Worm (Caenorhabditis elegans): ENCODE measurements around the gene srw-36.

srw-36 gene

ce11 chrV:16675553-16675952 lies 7.4 kb upstream of the srw-36 start, which contains the start of gene srz-1:
Gene srz-1 (plus strand): TSS chrV:16675853.
- TF ChIP-seq tra-4 (tag; optimal IDR thresholded peaks at IDR 0.05) (no peak), ceh-36 (tag; optimal IDR thresholded peaks at IDR 0.05) (no peak), F13C5.2 (tag; optimal IDR thresholded peaks at IDR 0.05) (no peak), ets-7 (tag; optimal IDR thresholded peaks at IDR 0.05) (no peak), scrt-1 (GFP tag; IDR thresholded peaks at IDR 0.05) (no peak), pes-1 (GFP tag; IDR thresholded peaks at IDR 0.05) (no peak), ama-1 (optimal IDR thresholded peaks at IDR 0.05) (no peak), hmg-4 (GFP tag; optimal IDR thresholded peaks at IDR 0.05) (no peak), B0310.2 (tag; optimal IDR thresholded peaks at IDR 0.05) (no peak), hnd-1 (tag; optimal IDR thresholded peaks at IDR 0.05) (no peak), tbx-11 (GFP tag; IDR thresholded peaks at IDR 0.05) (no peak), flt-1 (GFP tag; IDR thresholded peaks at IDR 0.05) (no peak), tbx-37 (GFP tag; conservative IDR thresholded peaks at IDR 0.05) (no peak), sea-1 (GFP tag; conservative IDR thresholded peaks at IDR 0.05) (no peak), aly-1 (tag; optimal IDR thresholded peaks at IDR 0.05) (no peak)

- no peak for TF ChIP-seq tbx-37 (GFP tag; conservative IDR thresholded peaks at IDR 0.05)
These were observed 3.7 kb upstream of the srw-36 start, which contains the start of gene srz-103 for ce11 chrV:16679237-16679636. Gene srz-103 (minus strand): TSS chrV:16679337.

ce11 chrV:16679981-16680380 lies 3.0 kb upstream of the srw-36 start, which contains the start of gene srw-44:
Gene srw-44 (plus strand): TSS chrV:16680281.
- TF ChIP-seq ceh-36 (tag; optimal IDR thresholded peaks at IDR 0.05) (no peak), hnd-1 (tag; optimal IDR thresholded peaks at IDR 0.05) (no peak), hmg-4 (GFP tag; optimal IDR thresholded peaks at IDR 0.05) (no peak), ceh-13 (GFP tag; optimal IDR thresholded peaks at IDR 0.05) (no peak), tbx-37 (GFP tag; conservative IDR thresholded peaks at IDR 0.05) (no peak), scrt-1 (GFP tag; IDR thresholded peaks at IDR 0.05) (no peak), flt-1 (GFP tag; IDR thresholded peaks at IDR 0.05) (no peak), sea-1 (GFP tag; conservative IDR thresholded peaks at IDR 0.05) (no peak), hmbx-1 (tag; optimal IDR thresholded peaks at IDR 0.05) (no peak), B0310.2 (tag; optimal IDR thresholded peaks at IDR 0.05) (no peak), ets-7 (tag; optimal IDR thresholded peaks at IDR 0.05) (no peak), pes-1 (GFP tag; IDR thresholded peaks at IDR 0.05) (no peak), F13C5.2 (tag; optimal IDR thresholded peaks at IDR 0.05) (no peak), tra-4 (tag; optimal IDR thresholded peaks at IDR 0.05) (no peak), aly-1 (tag; optimal IDR thresholded peaks at IDR 0.05) (no peak), ama-1 (optimal IDR thresholded peaks at IDR 0.05) (no peak)

- TF ChIP-seq hnd-1 (tag; optimal IDR thresholded peaks at IDR 0.05): no peak
- no peak for TF ChIP-seq hmg-4 (GFP tag; optimal IDR thresholded peaks at IDR 0.05)
- no peak for TF ChIP-seq ceh-13 (GFP tag; optimal IDR thresholded peaks at IDR 0.05)
- no peak for TF ChIP-seq pes-1 (GFP tag; IDR thresholded peaks at IDR 0.05)
- no peak for TF ChIP-seq ets-7 (tag; optimal IDR thresholded peaks at IDR 0.05)
- TF ChIP-seq sea-1 (GFP tag; conservative IDR thresholded peaks at IDR 0.05): no peak
- no peak for TF ChIP-seq tbx-37 (GFP tag; conservative IDR thresholded peaks at IDR 0.05)
- no peak for TF ChIP-seq scrt-1 (GFP tag; IDR thresholded peaks at IDR 0.05)
- TF ChIP-seq B0310.2 (tag; optimal IDR thresholded peaks at IDR 0.05): no peak
- no peak for TF ChIP-seq ama-1 (optimal IDR thresholded peaks at IDR 0.05)
- no peak for TF ChIP-seq aly-1 (tag; optimal IDR thresholded peaks at IDR 0.05)
- no peak for TF ChIP-seq flt-1 (GFP tag; IDR thresholded peaks at IDR 0.05)
- TF ChIP-seq ceh-36 (tag; optimal IDR thresholded peaks at IDR 0.05): no peak
- TF ChIP-seq hmbx-1 (tag; optimal IDR thresholded peaks at IDR 0.05): no peak
- no peak for TF ChIP-seq tbx-11 (GFP tag; IDR thresholded peaks at IDR 0.05)
- no peak for TF ChIP-seq F13C5.2 (tag; optimal IDR thresholded peaks at IDR 0.05)
These were observed 373 bp downstream of the srw-36 start for ce11 chrV:16683359-16683758.

ce11 chrV:16685725-16686124 lies 2.7 kb downstream of the srw-36 start, which contains the start of gene srw-43:
Gene srw-43 (plus strand): TSS chrV:16686025.
- TF ChIP-seq tra-4 (tag; optimal IDR thresholded peaks at IDR 0.05): no peak
- no peak for TF ChIP-seq sea-1 (GFP tag; conservative IDR thresholded peaks at IDR 0.05)
- TF ChIP-seq ets-7 (tag; optimal IDR thresholded peaks at IDR 0.05): no peak
- no peak for TF ChIP-seq ama-1 (optimal IDR thresholded peaks at IDR 0.05)
- no peak for TF ChIP-seq tbx-11 (GFP tag; IDR thresholded peaks at IDR 0.05)
- TF ChIP-seq hmbx-1 (tag; optimal IDR thresholded peaks at IDR 0.05): no peak
- TF ChIP-seq hnd-1 (tag; optimal IDR thresholded peaks at IDR 0.05): no peak
- TF ChIP-seq aly-1 (tag; optimal IDR thresholded peaks at IDR 0.05): no peak

- TF ChIP-seq pes-1 (GFP tag; IDR thresholded peaks at IDR 0.05) (no peak), F13C5.2 (tag; optimal IDR thresholded peaks at IDR 0.05) (no peak), tbx-37 (GFP tag; conservative IDR thresholded peaks at IDR 0.05) (no peak), ceh-36 (tag; optimal IDR thresholded peaks at IDR 0.05) (no peak), ets-7 (tag; optimal IDR thresholded peaks at IDR 0.05) (no peak), sea-1 (GFP tag; conservative IDR thresholded peaks at IDR 0.05) (no peak), ceh-13 (GFP tag; optimal IDR thresholded peaks at IDR 0.05) (no peak), scrt-1 (GFP tag; IDR thresholded peaks at IDR 0.05) (no peak), hmg-4 (GFP tag; optimal IDR thresholded peaks at IDR 0.05) (no peak), tra-4 (tag; optimal IDR thresholded peaks at IDR 0.05) (no peak), hmbx-1 (tag; optimal IDR thresholded peaks at IDR 0.05) (no peak), aly-1 (tag; optimal IDR thresholded peaks at IDR 0.05) (no peak), B0310.2 (tag; optimal IDR thresholded peaks at IDR 0.05) (no peak), tbx-11 (GFP tag; IDR thresholded peaks at IDR 0.05) (no peak), hnd-1 (tag; optimal IDR thresholded peaks at IDR 0.05) (no peak), ama-1 (optimal IDR thresholded peaks at IDR 0.05) (no peak), flt-1 (GFP tag; IDR thresholded peaks at IDR 0.05) (no peak)
These were observed 4.2 kb downstream of the srw-36 start, which contains the start of gene srz-102 for ce11 chrV:16687227-16687626. Gene srz-102 (plus strand): TSS chrV:16687527.

- TF ChIP-seq tbx-11 (GFP tag; IDR thresholded peaks at IDR 0.05): no peak
- no peak for TF ChIP-seq ceh-36 (tag; optimal IDR thresholded peaks at IDR 0.05)
- TF ChIP-seq F13C5.2 (tag; optimal IDR thresholded peaks at IDR 0.05): no peak
- TF ChIP-seq hnd-1 (tag; optimal IDR thresholded peaks at IDR 0.05): no peak
- no peak for TF ChIP-seq sea-1 (GFP tag; conservative IDR thresholded peaks at IDR 0.05)
- TF ChIP-seq ama-1 (optimal IDR thresholded peaks at IDR 0.05): no peak
- no peak for TF ChIP-seq ets-7 (tag; optimal IDR thresholded peaks at IDR 0.05)
- TF ChIP-seq hmg-4 (GFP tag; optimal IDR thresholded peaks at IDR 0.05): no peak
- no peak for TF ChIP-seq aly-1 (tag; optimal IDR thresholded peaks at IDR 0.05)
These were observed 10.0 kb downstream of the srw-36 start for ce11 chrV:16692988-16693387.
